Fruit fly (Drosophila melanogaster): ENCODE data around the gene CG32266.

CG32266 gene

DNA sequence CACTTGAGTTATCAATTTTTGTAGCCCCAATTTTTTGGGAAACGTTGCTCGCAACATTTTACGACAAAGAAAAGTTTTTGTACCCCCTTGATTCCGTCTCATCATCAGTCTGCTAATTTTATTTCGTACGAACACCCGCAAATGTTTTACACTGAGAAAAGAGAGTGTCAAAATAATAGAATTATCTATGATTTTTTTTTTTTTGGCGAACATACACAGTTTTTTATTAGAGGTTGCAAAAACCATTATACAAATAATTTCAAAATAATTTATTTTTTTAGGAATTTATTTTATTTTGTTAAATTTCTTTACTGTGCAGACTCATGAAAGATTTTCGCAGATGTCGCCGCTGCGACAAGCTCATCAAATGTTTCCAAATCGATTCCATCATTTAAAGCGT is 7.9 kb downstream of the CG32266 start:
- TF ChIP-seq Jra (GFP tag; optimal IDR thresholded peaks at IDR 0.05) = no peak

DNA sequence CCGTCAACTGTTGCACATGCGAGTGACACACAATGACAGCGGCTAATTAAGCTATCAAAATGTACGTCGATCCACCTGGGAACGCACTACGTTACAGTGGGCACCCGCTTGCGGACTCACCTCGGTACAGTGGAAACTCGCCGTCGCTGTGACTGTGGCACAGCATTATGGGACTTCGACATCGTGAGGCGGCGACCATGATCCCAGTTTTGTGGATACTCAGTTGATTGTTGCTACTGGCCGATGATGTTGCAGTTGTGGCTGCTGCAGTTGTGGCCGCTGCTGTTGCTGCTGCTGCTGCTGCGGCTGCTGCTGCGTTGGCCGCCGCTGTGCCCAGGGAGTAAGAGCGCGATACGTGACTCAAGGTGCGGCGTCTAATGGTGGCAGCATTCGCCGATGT is 9.2 kb downstream of the CG32266 start:
- TF ChIP-seq dsf (GFP tag; optimal IDR thresholded peaks at IDR 0.05; ENCODE audit: borderline replicate concordance) (no peak), ey (GFP tag; optimal IDR thresholded peaks at IDR 0.05) (no peak), Sp1 (GFP tag; optimal IDR thresholded peaks at IDR 0.05) (no peak), rgr (GFP tag; optimal IDR thresholded peaks at IDR 0.05) (no peak), woc (GFP tag; optimal IDR thresholded peaks at IDR 0.05) (no peak), GATAd (GFP tag; optimal IDR thresholded peaks at IDR 0.05) (no peak), HLH106 (tag; optimal IDR thresholded peaks at IDR 0.05) (no peak), Vsx2 (GFP tag; optimal IDR thresholded peaks at IDR 0.05; ENCODE audit: partially characterized antibody) (no peak), Jra (GFP tag; optimal IDR thresholded peaks at IDR 0.05) (no peak), Hr83 (GFP tag; optimal IDR thresholded peaks at IDR 0.05; ENCODE audit: poor library complexity, severe bottlenecking) (no peak), Dif (GFP tag; optimal IDR thresholded peaks at IDR 0.05; ENCODE audit: partially characterized antibody) (no peak), dl (GFP tag; optimal IDR thresholded peaks at IDR 0.05; ENCODE audit: insufficient read depth in 1 of 2, partially characterized antibody in 2 of 2) (no peak)

DNA sequence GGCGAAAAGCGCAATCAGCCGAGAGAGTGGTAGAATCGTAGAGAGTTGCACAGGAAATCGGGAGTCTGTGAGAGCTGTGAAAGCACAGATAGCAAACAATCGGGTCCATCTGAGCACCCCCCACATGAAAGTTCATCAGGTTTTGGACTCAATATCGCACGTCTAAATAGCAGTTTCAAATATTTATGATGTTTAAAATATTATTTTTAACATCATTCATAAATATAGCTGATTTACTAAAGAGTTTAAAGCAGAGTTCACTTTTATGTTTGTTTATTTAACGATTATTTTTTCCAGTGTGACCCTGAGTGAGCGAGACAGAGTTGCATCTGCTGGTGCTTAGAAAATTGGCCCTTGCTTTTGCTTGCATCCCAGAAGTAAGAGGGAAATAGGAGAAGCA is 10.7 kb downstream of the CG32266 start:
- TF ChIP-seq dmrt93B (GFP tag; optimal IDR thresholded peaks at IDR 0.05) (no peak), woc (GFP tag; optimal IDR thresholded peaks at IDR 0.05) (no peak), Vsx2 (GFP tag; optimal IDR thresholded peaks at IDR 0.05; ENCODE audit: partially characterized antibody) (no peak), Dif (GFP tag; optimal IDR thresholded peaks at IDR 0.05; ENCODE audit: partially characterized antibody) (no peak), fru (GFP tag; optimal IDR thresholded peaks at IDR 0.05) (peak; percentile 8), h (GFP tag; optimal IDR thresholded peaks at IDR 0.05) (peak; percentile 2)

DNA sequence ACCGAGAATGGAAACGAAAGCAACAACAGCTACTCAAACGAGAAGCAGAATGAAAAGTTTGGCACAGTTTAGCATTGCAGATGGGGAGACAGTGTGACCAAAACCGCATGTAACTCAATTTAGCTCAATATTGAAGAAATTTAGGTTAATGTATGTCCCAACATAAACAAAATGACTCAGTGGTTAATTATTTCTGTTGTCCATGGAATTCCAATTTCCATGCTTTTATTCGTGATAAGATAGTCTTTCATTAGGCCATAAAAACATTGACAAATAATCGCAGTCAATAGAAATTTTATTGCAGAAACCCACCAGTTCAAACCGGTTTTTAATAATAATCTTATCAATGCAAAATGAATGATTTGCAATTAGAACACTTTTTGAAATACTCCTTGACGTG is 11.2 kb downstream of the CG32266 start:
- TF ChIP-seq Dfd (GFP tag; optimal IDR thresholded peaks at IDR 0.05) (no peak), Hr78 (GFP tag; optimal IDR thresholded peaks at IDR 0.05) (no peak), CG32264 (GFP tag; optimal IDR thresholded peaks at IDR 0.05) (no peak), N (GFP tag; optimal IDR thresholded peaks at IDR 0.05) (no peak), Jra (GFP tag; optimal IDR thresholded peaks at IDR 0.05) (no peak), GATAd (GFP tag; optimal IDR thresholded peaks at IDR 0.05) (no peak), brk (GFP tag; optimal IDR thresholded peaks at IDR 0.05) (no peak)

DNA sequence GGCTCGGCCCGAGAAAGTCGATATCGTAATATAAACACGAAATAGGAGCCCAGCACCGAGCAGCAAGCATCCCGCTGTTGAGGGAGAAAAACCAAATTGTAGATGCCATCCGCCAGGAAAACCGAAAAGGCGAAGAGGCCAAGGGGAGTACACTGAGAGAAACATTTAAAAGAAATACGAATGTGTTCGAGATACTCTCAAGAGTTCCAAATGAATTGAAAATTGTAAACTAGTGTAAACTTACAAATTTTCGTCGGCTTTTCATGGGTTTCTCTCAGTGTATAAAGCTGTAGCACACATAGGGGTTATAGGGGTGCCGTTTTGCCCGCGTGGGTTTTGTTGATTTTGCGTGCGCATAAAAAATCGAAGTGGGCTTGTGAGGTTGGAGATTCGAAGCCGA is 12.1 kb downstream of the CG32266 start:
- no peak for TF ChIP-seq Dfd (GFP tag; optimal IDR thresholded peaks at IDR 0.05)
- no peak for TF ChIP-seq Mio (GFP tag; optimal IDR thresholded peaks at IDR 0.05)
- TF ChIP-seq fru (GFP tag; optimal IDR thresholded peaks at IDR 0.05) = peak; percentile 67
- peak; percentile 67 for TF ChIP-seq psq (GFP tag; optimal IDR thresholded peaks at IDR 0.05)
- TF ChIP-seq Myc (optimal IDR thresholded peaks at IDR 0.05) = no peak
- TF ChIP-seq dsf (GFP tag; optimal IDR thresholded peaks at IDR 0.05; ENCODE audit: borderline replicate concordance) = no peak
- TF ChIP-seq tai (GFP tag; optimal IDR thresholded peaks at IDR 0.05) = peak; percentile 75
- peak; percentile 70 for TF ChIP-seq br (GFP tag; optimal IDR thresholded peaks at IDR 0.05)
- no peak for TF ChIP-seq Rel (GFP tag; optimal IDR thresholded peaks at IDR 0.05)
- no peak for TF ChIP-seq Rel (tag; optimal IDR thresholded peaks at IDR 0.05)
- peak; percentile 71 for TF ChIP-seq HLH106 (tag; optimal IDR thresholded peaks at IDR 0.05)
- peak; percentile 64 for TF ChIP-seq Sp1 (GFP tag; optimal IDR thresholded peaks at IDR 0.05)
- peak; percentile 16 for TF ChIP-seq Hr83 (GFP tag; optimal IDR thresholded peaks at IDR 0.05; ENCODE audit: poor library complexity, severe bottlenecking)
- peak; percentile 45 for TF ChIP-seq CG32264 (GFP tag; optimal IDR thresholded peaks at IDR 0.05)
- TF ChIP-seq rgr (GFP tag; optimal IDR thresholded peaks at IDR 0.05) = peak; percentile 80
- peak; percentile 79 for TF ChIP-seq ey (GFP tag; optimal IDR thresholded peaks at IDR 0.05)
- peak; percentile 3 for TF ChIP-seq Jra (GFP tag; optimal IDR thresholded peaks at IDR 0.05)
- TF ChIP-seq Vsx2 (GFP tag; optimal IDR thresholded peaks at IDR 0.05; ENCODE audit: partially characterized antibody) = no peak
- TF ChIP-seq foxo (GFP tag; optimal IDR thresholded peaks at IDR 0.05) = peak in 1 of 2 experiments; percentile 76
- peak; percentile 72 for TF ChIP-seq OdsH (GFP tag; optimal IDR thresholded peaks at IDR 0.05)
- TF ChIP-seq woc (GFP tag; optimal IDR thresholded peaks at IDR 0.05) = peak; percentile 37
- TF ChIP-seq CG9705 (GFP tag; optimal IDR thresholded peaks at IDR 0.05) = no peak
- TF ChIP-seq dmrt93B (GFP tag; optimal IDR thresholded peaks at IDR 0.05) = no peak
- peak; percentile 82 for TF ChIP-seq h (GFP tag; optimal IDR thresholded peaks at IDR 0.05)
- TF ChIP-seq GATAd (GFP tag; optimal IDR thresholded peaks at IDR 0.05) = no peak
- no peak for TF ChIP-seq Abd-B (GFP tag; optimal IDR thresholded peaks at IDR 0.05)
- TF ChIP-seq Dif (GFP tag; optimal IDR thresholded peaks at IDR 0.05; ENCODE audit: partially characterized antibody) = no peak
- TF ChIP-seq Hnf4 (GFP tag; optimal IDR thresholded peaks at IDR 0.05) = peak; percentile 71
- no peak for TF ChIP-seq CrebA (GFP tag; optimal IDR thresholded peaks at IDR 0.05; ENCODE audit: borderline replicate concordance)
- TF ChIP-seq sv (GFP tag; optimal IDR thresholded peaks at IDR 0.05) = peak; percentile 71
- TF ChIP-seq brk (GFP tag; optimal IDR thresholded peaks at IDR 0.05) = no peak

All from whole organism, wandering third instar larva.